Worm (Caenorhabditis elegans): ENCODE data around the gene zmp-6.

- TF ChIP-seq ama-1 (optimal IDR thresholded peaks at IDR 0.05): no peak
- TF ChIP-seq flt-1 (GFP tag; IDR thresholded peaks at IDR 0.05): no peak
- TF ChIP-seq hmbx-1 (tag; optimal IDR thresholded peaks at IDR 0.05): no peak
- TF ChIP-seq tra-4 (tag; optimal IDR thresholded peaks at IDR 0.05): no peak
- TF ChIP-seq pes-1 (GFP tag; IDR thresholded peaks at IDR 0.05): no peak
Measured at ce11 chrIII:7216226-7216625, 31.4 kb downstream of the zmp-6 start, which contains the start of gene R151.1.
